Worm (Caenorhabditis elegans) whole organism, midembryonic: Measurements from ENCODE around the gene F17C8.6.

Experiments used
- T22C8.4 ChIP-seq: fragments of 200-800 bp; sonication (Bioruptor generic); IDR thresholded peaks from 2 replicates; pipeline ENCODE4 v1.3.6; 2022; ENCODE audit warnings: missing genetic modification characterization, missing compliant biosample characterization
- cog-1 ChIP-seq: sonication (generic microtip); optimal IDR thresholded peaks from 2 replicates; lab custom pipeline; 2016; ENCODE audit warnings: missing genetic modification characterization, missing compliant biosample characterization
- flt-1 ChIP-seq: fragments of 200-800 bp; sonication (Bioruptor generic); IDR thresholded peaks from 2 replicates; pipeline ENCODE4 v1.3.6; 2022; ENCODE audit warnings: missing genetic modification characterization, missing compliant biosample characterization
- klf-2 ChIP-seq: fragments of 200-800 bp; sonication (Bioruptor generic); conservative IDR thresholded peaks from 2 replicates; pipeline ENCODE4 v1.3.6; 2022; ENCODE audit warnings: missing genetic modification reagents, missing genetic modification characterization, missing compliant biosample characterization
- med-1 ChIP-seq: sonication (generic microtip); optimal IDR thresholded peaks from 2 replicates; lab custom pipeline; 2017; ENCODE audit warnings: missing genetic modification characterization, mild to moderate bottlenecking, missing compliant biosample characterization, antibody characterized with exemption, missing genetic modification reagents; ENCODE audit not compliant: insufficient read depth
- ref-1 ChIP-seq: fragments of 200-800 bp; sonication (Bioruptor generic); conservative IDR thresholded peaks from 2 replicates; pipeline ENCODE4 v1.3.6; 2022; ENCODE audit warnings: missing genetic modification reagents, missing genetic modification characterization, missing compliant biosample characterization
- tab-1 ChIP-seq: fragments of 200-800 bp; sonication (Bioruptor generic); IDR thresholded peaks from 2 replicates; pipeline ENCODE4 v1.3.6; 2022; ENCODE audit warnings: missing genetic modification characterization, missing compliant biosample characterization
- ztf-23 ChIP-seq: fragments of 200-800 bp; sonication (Bioruptor generic); IDR thresholded peaks from 2 replicates; pipeline ENCODE4 v1.3.6; 2022; ENCODE audit warnings: missing genetic modification reagents, missing genetic modification characterization, missing compliant biosample characterization
- ztf-29 ChIP-seq: fragments of 200-800 bp; sonication (Bioruptor generic); IDR thresholded peaks from 2 replicates; pipeline ENCODE4 v1.3.6; 2022; ENCODE audit warnings: missing genetic modification reagents, missing genetic modification characterization, missing compliant biosample characterization

Gene F17C8.6

DNA sequence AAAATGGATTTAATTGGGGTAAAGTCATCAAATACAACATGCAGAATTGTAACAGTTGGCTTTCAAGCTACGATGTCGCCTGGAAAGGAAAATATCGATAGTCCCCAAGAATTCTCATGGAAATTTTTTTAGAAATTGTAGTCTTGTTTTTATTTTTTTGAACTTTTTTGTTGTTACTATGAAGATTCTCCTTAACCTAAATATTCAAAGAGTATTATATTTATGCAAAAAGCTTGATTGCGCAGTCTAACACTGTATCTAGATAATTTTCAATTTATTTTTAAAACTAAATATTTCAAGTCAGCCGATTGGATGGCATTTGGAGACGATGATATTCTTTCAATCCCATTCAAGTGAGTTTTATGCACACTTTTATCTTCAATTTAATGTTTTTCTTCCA is 40.6 kb downstream of the F17C8.6 start, which contains the start of gene pgap-2:
Gene pgap-2, plus strand, starts transcription at position 301 of the 400 bp plus-strand sequence.
- TF ChIP-seq ztf-23 (no peak), flt-1 (no peak), T22C8.4 (GFP tag; lab: Robert Waterston, UW) (no peak), med-1 (GFP tag; lab: Kevin White, UChicago) (no peak), tab-1 (no peak)

ce11 chrIII:4703932-4704454 is 41.8 kb downstream of the F17C8.6 start, which contains the start of the genes clp-2 and mrpl-16:
TSS of gene clp-2 (minus strand) at chrIII:4704025.
TSS of gene mrpl-16 (plus strand) at chrIII:4704404.
- TF ChIP-seq ztf-29 (GFP tag; lab: Robert Waterston, UW), result no peak
- no peak for TF ChIP-seq med-1 (GFP tag; lab: Kevin White, UChicago)
- TF ChIP-seq ztf-23, result no peak
- no peak for TF ChIP-seq klf-2
- TF ChIP-seq tab-1, result no peak
- no peak for TF ChIP-seq ref-1 (GFP tag; lab: Robert Waterston, UW)
- TF ChIP-seq cog-1, result no peak
- no peak for TF ChIP-seq flt-1
- TF ChIP-seq T22C8.4 (GFP tag; lab: Robert Waterston, UW), result no peak

DNA sequence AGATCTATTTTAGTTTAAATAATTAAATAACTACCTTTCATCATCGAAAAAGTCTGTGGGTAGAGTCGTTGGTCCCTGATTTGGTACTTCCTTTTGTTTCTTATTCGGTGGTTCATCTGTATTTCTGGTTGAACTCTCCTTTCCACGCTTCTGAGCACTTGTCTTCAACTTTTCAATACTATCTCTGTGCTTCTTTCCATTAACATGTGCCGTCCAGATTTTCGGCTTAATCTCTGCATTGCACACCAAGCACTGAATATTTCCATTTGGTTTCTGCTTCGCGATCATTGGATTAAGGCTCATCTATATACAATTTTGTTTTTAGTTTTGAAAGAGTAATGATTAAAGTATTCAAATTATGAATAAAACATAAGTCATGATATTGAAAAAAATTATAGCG is 45.9 kb downstream of the F17C8.6 start, which contains the start of gene sel-13:
Gene sel-13, minus strand, starts transcription at position 303 of the 400 bp plus-strand sequence.
- no peak for TF ChIP-seq ref-1 (GFP tag; lab: Robert Waterston, UW)
- TF ChIP-seq cog-1, result no peak
- no peak for TF ChIP-seq ztf-23
- no peak for TF ChIP-seq ztf-29 (GFP tag; lab: Robert Waterston, UW)
- no peak for TF ChIP-seq med-1 (GFP tag; lab: Kevin White, UChicago)
- TF ChIP-seq flt-1, result no peak
- TF ChIP-seq T22C8.4 (GFP tag; lab: Robert Waterston, UW), result no peak
- TF ChIP-seq klf-2, result no peak
- no peak for TF ChIP-seq tab-1

ce11 chrIII:4697819-4698218 is 48.0 kb downstream of the F17C8.6 start, which contains the start of gene dnj-18:
TSS of gene dnj-18 (plus strand) at chrIII:4698119.
- TF ChIP-seq ref-1 (GFP tag; lab: Robert Waterston, UW) (no peak), flt-1 (no peak), tab-1 (no peak), ztf-29 (GFP tag; lab: Robert Waterston, UW) (no peak), T22C8.4 (GFP tag; lab: Robert Waterston, UW) (no peak), ztf-23 (no peak), med-1 (GFP tag; lab: Kevin White, UChicago) (no peak), klf-2 (no peak), cog-1 (no peak)

- TF ChIP-seq flt-1 (no peak), ztf-23 (no peak), klf-2 (no peak), tab-1 (no peak), ztf-29 (GFP tag; lab: Robert Waterston, UW) (no peak), med-1 (GFP tag; lab: Kevin White, UChicago) (no peak), T22C8.4 (GFP tag; lab: Robert Waterston, UW) (no peak), ref-1 (GFP tag; lab: Robert Waterston, UW) (no peak), cog-1 (no peak)
Observed at ce11 chrIII:4696903-4697302, 48.9 kb downstream of the F17C8.6 start.

ce11 chrIII:4695057-4695456 is 50.8 kb downstream of the F17C8.6 start, which contains the start of gene T04A8.7:
TSS of gene T04A8.7 (plus strand) at chrIII:4695357.
- TF ChIP-seq med-1 (GFP tag; lab: Kevin White, UChicago) (no peak), tab-1 (no peak), flt-1 (no peak), ref-1 (GFP tag; lab: Robert Waterston, UW) (no peak), ztf-29 (GFP tag; lab: Robert Waterston, UW) (no peak), klf-2 (no peak), T22C8.4 (GFP tag; lab: Robert Waterston, UW) (no peak), cog-1 (no peak), ztf-23 (no peak)
